Worm (Caenorhabditis elegans): ENCODE data around the gene srsx-18.

DNA sequence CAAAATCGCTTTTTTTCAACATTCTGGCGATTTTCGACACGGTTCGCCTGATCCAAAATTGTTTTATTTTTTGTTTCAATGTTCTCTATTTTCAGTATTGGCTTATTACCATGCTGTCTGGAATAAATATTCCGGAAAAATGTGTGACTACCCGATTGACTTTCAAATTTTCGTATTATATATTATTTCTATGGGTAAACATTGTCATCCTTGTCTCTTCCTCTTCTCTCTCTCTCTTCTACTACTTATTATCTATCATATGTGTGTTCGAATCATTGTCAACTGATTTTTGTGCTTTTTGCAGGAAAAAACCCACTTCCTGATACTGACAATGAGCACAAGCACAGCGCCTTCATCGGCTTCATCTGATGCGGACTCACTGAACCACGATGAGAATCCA lies 29.3 kb upstream of the srsx-18 start, which contains the start of gene C04E6.7:
- TF ChIP-seq aly-2 (tag; optimal IDR thresholded peaks at IDR 0.05) (no peak), lin-15B (tag; optimal IDR thresholded peaks at IDR 0.05) (no peak), alr-1 (tag; optimal IDR thresholded peaks at IDR 0.05; ENCODE audit: borderline replicate concordance) (no peak), ztf-4 (tag; optimal IDR thresholded peaks at IDR 0.05) (no peak), mdl-1 (tag; optimal IDR thresholded peaks at IDR 0.05) (no peak)

Measured in whole organism, L1 larva.